Worm (Caenorhabditis elegans) whole organism, L2 larva: ENCODE measurements around the gene F21D5.3.

Experiments
- C34F6.9 ChIP-seq: fragments of 150-350 bp; optimal IDR thresholded peaks from 2 replicates; lab custom pipeline; 2014; ENCODE audit warnings: missing biosample characterization, missing genetic modification characterization
- F13H6.1 ChIP-seq: sonication (generic microtip); optimal IDR thresholded peaks from 2 replicates; lab custom pipeline; 2016; ENCODE audit warnings: missing genetic modification characterization, missing compliant biosample characterization
- R02D3.7 ChIP-seq: fragments of 150-350 bp; optimal IDR thresholded peaks from 2 replicates; lab custom pipeline; 2014; ENCODE audit warnings: missing biosample characterization, missing genetic modification characterization
- Y55F3AM.14 ChIP-seq: fragments of 200-800 bp; sonication (Bioruptor generic); optimal IDR thresholded peaks from 2 replicates; lab custom pipeline; 2018; ENCODE audit warnings: mild to moderate bottlenecking, missing genetic modification characterization, missing compliant biosample characterization
- ZK546.5 ChIP-seq: sonication (generic microtip); optimal IDR thresholded peaks from 2 replicates; lab custom pipeline; 2017; ENCODE audit warnings: missing biosample characterization, missing genetic modification characterization
- alr-1 ChIP-seq: fragments of 150-350 bp; optimal IDR thresholded peaks from 2 replicates; lab custom pipeline; 2014; ENCODE audit warnings: missing biosample characterization, missing genetic modification characterization
- aly-2 ChIP-seq: fragments of 150-350 bp; optimal IDR thresholded peaks from 2 replicates; lab custom pipeline; 2014; ENCODE audit warnings: missing biosample characterization, missing genetic modification characterization
- ama-1 ChIP-seq: fragments of 150-350 bp; optimal IDR thresholded peaks from 2 replicates; lab custom pipeline; 2018; ENCODE audit warnings: inconsistent platforms
- blmp-1 ChIP-seq: sonication (generic microtip); optimal IDR thresholded peaks from 2 replicates; lab custom pipeline; 2017; ENCODE audit warnings: missing genetic modification characterization, mild to moderate bottlenecking, missing compliant biosample characterization, antibody characterized with exemption, moderate library complexity; ENCODE audit not compliant: insufficient read depth
- ceh-16 ChIP-seq: fragments of 150-350 bp; optimal IDR thresholded peaks from 2 replicates; lab custom pipeline; 2014; ENCODE audit warnings: missing biosample characterization, missing genetic modification characterization
- ceh-82 ChIP-seq: fragments of 150-350 bp; optimal IDR thresholded peaks from 2 replicates; lab custom pipeline; 2014; ENCODE audit warnings: missing biosample characterization, missing genetic modification characterization
- crh-2 ChIP-seq: sonication (generic microtip); optimal IDR thresholded peaks from 2 replicates; lab custom pipeline; 2017; ENCODE audit warnings: missing biosample characterization, missing genetic modification characterization
- dmd-4 ChIP-seq: sonication (generic microtip); optimal IDR thresholded peaks from 2 replicates; lab custom pipeline; 2017; ENCODE audit warnings: missing biosample characterization, missing genetic modification characterization
- elt-1 ChIP-seq: fragments of 150-350 bp; optimal IDR thresholded peaks from 2 replicates; lab custom pipeline; 2014; ENCODE audit warnings: missing biosample characterization, missing genetic modification characterization
- elt-3 ChIP-seq: sonication (generic microtip); optimal IDR thresholded peaks from 2 replicates; lab custom pipeline; 2017; ENCODE audit warnings: missing biosample characterization, missing genetic modification characterization
- gmeb-1 ChIP-seq: fragments of 150-350 bp; optimal IDR thresholded peaks from 2 replicates; lab custom pipeline; 2014; ENCODE audit warnings: missing biosample characterization, missing genetic modification characterization
- lin-13 ChIP-seq: fragments of 150-350 bp; optimal IDR thresholded peaks from 2 replicates; lab custom pipeline; 2014; ENCODE audit warnings: missing biosample characterization, missing genetic modification reagents, missing genetic modification characterization
- lsy-2 ChIP-seq, 2 experiments: fragments of 150-350 bp in 1 of 2; sonication (generic microtip) in 1 of 2; optimal IDR thresholded peaks; 2 replicates each; lab custom pipeline; 2014 to 2017; ENCODE audit warnings: missing biosample characterization in 2 of 2, missing genetic modification characterization in 2 of 2
- mab-5 ChIP-seq: fragments of 150-350 bp; optimal IDR thresholded peaks from 2 replicates; lab custom pipeline; 2014; ENCODE audit warnings: missing biosample characterization, missing genetic modification characterization
- mbf-1 ChIP-seq: sonication (generic microtip); optimal IDR thresholded peaks from 2 replicates; lab custom pipeline; 2017; ENCODE audit warnings: missing biosample characterization, missing genetic modification characterization
- mdl-1 ChIP-seq, 2 experiments: fragments of 150-350 bp in 1 of 2; sonication (generic microtip) in 1 of 2; optimal IDR thresholded peaks; 2 replicates each; lab custom pipeline; 2017; ENCODE audit warnings: missing biosample characterization in 2 of 2, missing genetic modification characterization in 2 of 2
- nhr-10 ChIP-seq: sonication (generic microtip); optimal IDR thresholded peaks from 2 replicates; lab custom pipeline; 2017; ENCODE audit warnings: missing biosample characterization, missing genetic modification characterization
- nhr-11 ChIP-seq: fragments of 150-350 bp; optimal IDR thresholded peaks from 2 replicates; lab custom pipeline; 2014; ENCODE audit warnings: missing biosample characterization, missing genetic modification characterization
- nhr-12 ChIP-seq: fragments of 150-350 bp; optimal IDR thresholded peaks from 2 replicates; lab custom pipeline; 2014; ENCODE audit warnings: missing biosample characterization, missing genetic modification characterization
- nhr-129 ChIP-seq: fragments of 150-350 bp; optimal IDR thresholded peaks from 2 replicates; lab custom pipeline; 2014; ENCODE audit warnings: missing biosample characterization, missing genetic modification characterization
- nhr-21 ChIP-seq: fragments of 150-350 bp; optimal IDR thresholded peaks from 2 replicates; lab custom pipeline; 2014; ENCODE audit warnings: missing biosample characterization, missing genetic modification characterization
- nhr-23 ChIP-seq: fragments of 150-350 bp; optimal IDR thresholded peaks from 2 replicates; lab custom pipeline; 2014; ENCODE audit warnings: missing biosample characterization, missing genetic modification reagents, missing genetic modification characterization
- nhr-237 ChIP-seq: fragments of 150-350 bp; optimal IDR thresholded peaks from 2 replicates; lab custom pipeline; 2014; ENCODE audit warnings: missing biosample characterization, missing genetic modification characterization
- nhr-25 ChIP-seq: fragments of 150-350 bp; sonication (generic microtip); optimal IDR thresholded peaks from 3 replicates; lab custom pipeline; 2014; ENCODE audit warnings: missing biosample characterization, missing genetic modification characterization
- nhr-77 ChIP-seq: fragments of 150-350 bp; optimal IDR thresholded peaks from 2 replicates; lab custom pipeline; 2014; ENCODE audit warnings: missing biosample characterization, missing genetic modification characterization
- peb-1 ChIP-seq: fragments of 150-350 bp; optimal IDR thresholded peaks from 2 replicates; lab custom pipeline; 2014; ENCODE audit warnings: missing biosample characterization, missing genetic modification characterization
- sem-4 ChIP-seq: fragments of 150-350 bp; optimal IDR thresholded peaks from 2 replicates; lab custom pipeline; 2014; ENCODE audit warnings: missing biosample characterization, missing genetic modification reagents, missing genetic modification characterization
- skn-1 ChIP-seq: sonication (generic microtip); optimal IDR thresholded peaks from 2 replicates; lab custom pipeline; 2017; ENCODE audit warnings: missing biosample characterization, missing genetic modification characterization
- sma-3 ChIP-seq: sonication (generic microtip); optimal IDR thresholded peaks from 2 replicates; lab custom pipeline; 2016; ENCODE audit warnings: missing genetic modification reagents, missing genetic modification characterization, missing compliant biosample characterization
- sma-9 ChIP-seq, 2 experiments: fragments of 150-350 bp in 1 of 2; sonication (generic microtip) in 1 of 2; optimal IDR thresholded peaks; 2 replicates each; lab custom pipeline; 2014 to 2016; ENCODE audit warnings: missing genetic modification characterization in 2 of 2, mild to moderate bottlenecking in 1 of 2, missing biosample characterization in 1 of 2, missing compliant biosample characterization in 1 of 2, missing genetic modification reagents in 1 of 2, moderate library complexity in 1 of 2
- snpc-4 ChIP-seq: fragments of 150-350 bp; optimal IDR thresholded peaks from 2 replicates; lab custom pipeline; 2014; ENCODE audit warnings: missing biosample characterization, missing genetic modification characterization
- unc-55 ChIP-seq: fragments of 150-350 bp; sonication (generic microtip); optimal IDR thresholded peaks from 3 replicates; lab custom pipeline; 2014; ENCODE audit warnings: missing biosample characterization, missing genetic modification reagents, missing genetic modification characterization
- unc-62 ChIP-seq: fragments of 150-350 bp; optimal IDR thresholded peaks from 2 replicates; lab custom pipeline; 2014; ENCODE audit warnings: missing biosample characterization, missing genetic modification reagents, missing genetic modification characterization
- zag-1 ChIP-seq: fragments of 150-350 bp; optimal IDR thresholded peaks from 2 replicates; lab custom pipeline; 2014; ENCODE audit warnings: missing biosample characterization, missing genetic modification characterization
- ztf-1 ChIP-seq: fragments of 200-800 bp; sonication (Bioruptor generic); conservative IDR thresholded peaks from 2 replicates; pipeline ENCODE4 v1.3.6; 2022; ENCODE audit warnings: missing genetic modification characterization, missing compliant biosample characterization
- ztf-11 ChIP-seq: sonication (generic microtip); optimal IDR thresholded peaks from 2 replicates; lab custom pipeline; 2017; ENCODE audit warnings: missing biosample characterization, missing genetic modification characterization

The F21D5.3 gene

ce11 chrIV:8764567-8764966, 34.0 kb downstream of the F21D5.3 start, which contains the start of gene cdc-50.B:
TSS of gene cdc-50.B (plus strand) at chrIV:8764867.
- TF ChIP-seq crh-2 (tag; lab: Kevin White, UChicago), result no peak
- TF ChIP-seq lin-13 (GFP tag; lab: Kevin White, UChicago), result no peak
- no peak for TF ChIP-seq ztf-1
- TF ChIP-seq C34F6.9 (tag; lab: Kevin White, UChicago), result no peak
- TF ChIP-seq nhr-10 (tag; lab: Kevin White, UChicago), result no peak
- TF ChIP-seq nhr-237 (tag; lab: Kevin White, UChicago), result no peak
- no peak for TF ChIP-seq blmp-1 (tag; lab: Kevin White, UChicago)
- no peak for TF ChIP-seq sem-4 (tag; lab: Kevin White, UChicago)
- no peak for TF ChIP-seq nhr-129 (tag; lab: Kevin White, UChicago)
- no peak for TF ChIP-seq sma-3 (GFP tag; lab: Kevin White, UChicago)
- TF ChIP-seq, all 48 proteins: peak for 0

ce11 chrIV:8769539-8769938, 38.9 kb downstream of the F21D5.3 start, which contains the start of gene F20C5.5:
TSS of gene F20C5.5 (minus strand) at chrIV:8769639.
- no peak for TF ChIP-seq zag-1 (tag; lab: Kevin White, UChicago)
- no peak for TF ChIP-seq F13H6.1 (tag; lab: Kevin White, UChicago)
- TF ChIP-seq skn-1 (tag; lab: Kevin White, UChicago), result no peak
- TF ChIP-seq peb-1, result no peak
- no peak for TF ChIP-seq unc-62 (GFP tag; lab: Kevin White, UChicago)
- no peak for TF ChIP-seq mdl-1 (tag; optimal IDR thresholded peaks at IDR 0.05; lab: Kevin White, UChicago)
- TF ChIP-seq nhr-23 (tag; lab: Kevin White, UChicago), result no peak
- TF ChIP-seq sma-9 (GFP tag; optimal IDR thresholded peaks at IDR 0.05; lab: Kevin White, UChicago), result no peak
- TF ChIP-seq sma-9 (tag; optimal IDR thresholded peaks at IDR 0.05; lab: Kevin White, UChicago), result no peak
- no peak for TF ChIP-seq ztf-1
- TF ChIP-seq alr-1 (tag; lab: Kevin White, UChicago), result no peak
- TF ChIP-seq ZK546.5 (tag; lab: Kevin White, UChicago), result no peak
- no peak for TF ChIP-seq nhr-12 (tag; lab: Kevin White, UChicago)
- no peak for TF ChIP-seq nhr-77 (tag; lab: Kevin White, UChicago)
- no peak for TF ChIP-seq sem-4 (tag; lab: Kevin White, UChicago)
- TF ChIP-seq mbf-1 (tag; lab: Kevin White, UChicago), result no peak
- no peak for TF ChIP-seq gmeb-1 (tag; lab: Kevin White, UChicago)

- TF ChIP-seq nhr-77 (tag; lab: Kevin White, UChicago) (no peak), peb-1 (no peak), mbf-1 (tag; lab: Kevin White, UChicago) (no peak), ceh-16 (tag; lab: Kevin White, UChicago) (no peak)
Measured at ce11 chrIV:8772800-8773256, 42.2 kb downstream of the F21D5.3 start, which contains the start of gene F20C5.6. TSS of gene F20C5.6 (minus strand) at chrIV:8773206.

ce11 chrIV:8778045-8778444, 47.4 kb downstream of the F21D5.3 start, which contains the start of gene C33D9.6:
TSS of gene C33D9.6 (minus strand) at chrIV:8778145.
- no peak for TF ChIP-seq ZK546.5 (tag; lab: Kevin White, UChicago)
- TF ChIP-seq nhr-77 (tag; lab: Kevin White, UChicago), result no peak
- TF ChIP-seq nhr-11 (tag; lab: Kevin White, UChicago), result no peak
- TF ChIP-seq peb-1, result no peak
- no peak for TF ChIP-seq dmd-4 (tag; lab: Kevin White, UChicago)
- TF ChIP-seq aly-2 (tag; lab: Kevin White, UChicago), result no peak
- no peak for TF ChIP-seq alr-1 (tag; lab: Kevin White, UChicago)

ce11 chrIV:8782172-8782571, 51.6 kb downstream of the F21D5.3 start:
- TF ChIP-seq aly-2 (tag; lab: Kevin White, UChicago) (no peak), nhr-237 (tag; lab: Kevin White, UChicago) (no peak), ztf-1 (no peak), snpc-4 (tag; lab: Kevin White, UChicago) (peak; percentile 51), elt-1 (tag; lab: Kevin White, UChicago) (no peak), Y55F3AM.14 (GFP tag; lab: Kevin White, UChicago) (no peak), ztf-11 (tag; lab: Kevin White, UChicago) (no peak), nhr-21 (tag; lab: Kevin White, UChicago) (peak; percentile 68), lsy-2 (tag; optimal IDR thresholded peaks at IDR 0.05; lab: Kevin White, UChicago) (peak in 1 of 2 experiments; percentile 66), ceh-82 (no peak), elt-3 (tag; lab: Kevin White, UChicago) (no peak), ama-1 (no peak), gmeb-1 (tag; lab: Kevin White, UChicago) (peak; percentile 70), nhr-77 (tag; lab: Kevin White, UChicago) (no peak), nhr-10 (tag; lab: Kevin White, UChicago) (no peak), mab-5 (tag; lab: Kevin White, UChicago) (peak; percentile 9), ceh-16 (tag; lab: Kevin White, UChicago) (peak; percentile 41), unc-62 (GFP tag; lab: Kevin White, UChicago) (no peak), nhr-129 (tag; lab: Kevin White, UChicago) (peak; percentile 96), unc-55 (peak; percentile 45), nhr-25 (peak; percentile 94), F13H6.1 (tag; lab: Kevin White, UChicago) (peak; percentile 85), sma-3 (GFP tag; lab: Kevin White, UChicago) (peak; percentile 57), dmd-4 (tag; lab: Kevin White, UChicago) (no peak), R02D3.7 (tag; lab: Kevin White, UChicago) (no peak), peb-1 (peak; percentile 74), ZK546.5 (tag; lab: Kevin White, UChicago) (no peak), nhr-23 (tag; lab: Kevin White, UChicago) (no peak)
